Fruit fly (Drosophila melanogaster): ENCODE results near the gene CG4849.
"Not testable (repeated sequence)": the region's sequence is repeated elsewhere in the genome, so short reads cannot be mapped to it uniquely, and the experiment has no call there.

Gene CG4849

DNA sequence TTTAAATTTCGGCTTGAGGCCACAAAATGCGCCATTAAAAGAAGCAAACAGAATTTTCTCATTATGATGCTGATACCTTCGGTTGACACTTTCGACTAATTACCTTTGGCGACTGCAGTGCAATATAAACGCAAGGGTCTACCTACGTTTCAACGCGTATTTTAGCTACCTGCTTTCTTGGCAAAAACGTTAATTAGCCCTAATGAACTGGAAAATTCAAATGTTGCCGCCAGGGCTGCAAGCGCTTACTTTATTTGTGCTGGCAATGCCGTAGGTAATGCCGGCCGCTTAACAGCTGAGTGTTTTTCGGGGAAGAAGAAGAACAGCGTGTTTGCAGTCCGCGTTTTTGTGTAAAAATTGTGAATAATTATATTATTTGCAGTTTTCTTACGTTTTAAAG, at the start of gene CG4849, which contains the start of gene CG31131:
Gene CG4849, plus strand, starts transcription at position 297 of the 400 bp plus-strand sequence.
Gene CG31131, minus strand, starts transcription at position 101 of the 400 bp plus-strand sequence.
- TF ChIP-seq tai, h, Jra (GFP tag; optimal IDR thresholded peaks at IDR 0.05): not testable (repeated sequence)

DNA sequence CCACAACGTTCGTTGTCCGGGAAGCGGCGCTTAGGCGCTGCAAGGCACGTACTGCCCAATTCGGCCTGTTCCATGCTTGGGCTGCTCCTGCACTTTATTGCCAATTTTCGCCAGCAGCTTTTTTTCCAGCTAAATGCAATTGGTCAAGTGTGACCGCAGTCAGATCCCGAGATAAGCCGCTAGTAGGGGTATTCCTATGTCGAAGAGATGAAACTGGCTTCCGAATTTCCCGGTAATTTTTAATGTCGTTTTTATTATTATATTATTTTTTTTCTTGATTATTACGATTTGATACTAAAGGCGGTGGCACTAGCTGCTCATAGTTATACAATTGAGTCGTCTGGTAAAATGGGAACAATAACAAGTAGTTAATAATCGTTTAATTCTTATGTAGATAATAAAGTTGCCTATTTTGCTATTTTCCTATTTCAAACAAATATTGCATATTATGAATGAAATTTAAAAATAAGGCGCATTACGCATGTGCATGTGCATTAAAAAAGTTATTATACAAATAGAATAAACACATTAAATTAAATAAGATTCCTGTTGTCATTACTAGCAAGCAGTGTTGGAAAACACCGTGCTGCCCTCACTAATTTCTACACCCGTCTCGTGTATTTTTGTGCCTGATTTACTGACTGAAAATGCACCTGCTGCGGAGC, 46.7 kb upstream of the CG4849 start, which contains the start of the genes CG5003 and mRpS22:
Gene CG5003, minus strand, starts transcription at position 162 of the 665 bp plus-strand sequence.
Gene mRpS22, plus strand, starts transcription at position 554 of the 665 bp plus-strand sequence.
- no peak for TF ChIP-seq N (GFP tag; optimal IDR thresholded peaks at IDR 0.05)
- no peak for TF ChIP-seq lola (GFP tag; optimal IDR thresholded peaks at IDR 0.05)
- no peak for TF ChIP-seq sv (GFP tag; optimal IDR thresholded peaks at IDR 0.05)
- TF ChIP-seq GATAd (GFP tag; optimal IDR thresholded peaks at IDR 0.05) = no peak
- no peak for TF ChIP-seq Rel (GFP tag; optimal IDR thresholded peaks at IDR 0.05)
- no peak for TF ChIP-seq Rel (tag; optimal IDR thresholded peaks at IDR 0.05)
- TF ChIP-seq ey (GFP tag; optimal IDR thresholded peaks at IDR 0.05) = no peak
- TF ChIP-seq pan (optimal IDR thresholded peaks at IDR 0.05) = no peak
- TF ChIP-seq fru (GFP tag; optimal IDR thresholded peaks at IDR 0.05) = peak; percentile 44
- no peak for TF ChIP-seq Dfd (GFP tag; optimal IDR thresholded peaks at IDR 0.05)
- peak; percentile 61 for TF ChIP-seq Sp1 (GFP tag; optimal IDR thresholded peaks at IDR 0.05)
- TF ChIP-seq CrebA (GFP tag; optimal IDR thresholded peaks at IDR 0.05; ENCODE audit: borderline replicate concordance) = no peak
- peak; percentile 43 for TF ChIP-seq woc (GFP tag; optimal IDR thresholded peaks at IDR 0.05)
- TF ChIP-seq foxo (GFP tag; optimal IDR thresholded peaks at IDR 0.05) = peak in 1 of 2 experiments; percentile 77
- no peak for TF ChIP-seq dl (GFP tag; optimal IDR thresholded peaks at IDR 0.05; ENCODE audit: insufficient read depth in 1 of 2, partially characterized antibody in 2 of 2)
- no peak for TF ChIP-seq brk (GFP tag; optimal IDR thresholded peaks at IDR 0.05)
- no peak for TF ChIP-seq Mio (GFP tag; optimal IDR thresholded peaks at IDR 0.05)
- no peak for TF ChIP-seq Dif (GFP tag; optimal IDR thresholded peaks at IDR 0.05; ENCODE audit: partially characterized antibody)
- peak; percentile 58 for TF ChIP-seq rgr (GFP tag; optimal IDR thresholded peaks at IDR 0.05)
- TF ChIP-seq OdsH (GFP tag; optimal IDR thresholded peaks at IDR 0.05) = peak; percentile 53
- no peak for TF ChIP-seq Hr78 (GFP tag; optimal IDR thresholded peaks at IDR 0.05)
- no peak for TF ChIP-seq CG32264 (GFP tag; optimal IDR thresholded peaks at IDR 0.05)
- TF ChIP-seq h (GFP tag; optimal IDR thresholded peaks at IDR 0.05) = peak; percentile 64
- peak; percentile 38 for TF ChIP-seq Myc (optimal IDR thresholded peaks at IDR 0.05)
- TF ChIP-seq br (GFP tag; optimal IDR thresholded peaks at IDR 0.05) = no peak
- peak; percentile 75 for TF ChIP-seq HLH106 (tag; optimal IDR thresholded peaks at IDR 0.05)
- peak; percentile 33 for TF ChIP-seq sage (GFP tag; optimal IDR thresholded peaks at IDR 0.05)
- TF ChIP-seq tai (GFP tag; optimal IDR thresholded peaks at IDR 0.05) = no peak
- no peak for TF ChIP-seq dsf (GFP tag; optimal IDR thresholded peaks at IDR 0.05; ENCODE audit: borderline replicate concordance)
- peak; percentile 57 for TF ChIP-seq dmrt93B (GFP tag; optimal IDR thresholded peaks at IDR 0.05)
- no peak for TF ChIP-seq jim (GFP tag; optimal IDR thresholded peaks at IDR 0.05)
- no peak for TF ChIP-seq CG9705 (GFP tag; optimal IDR thresholded peaks at IDR 0.05)
- peak; percentile 29 for TF ChIP-seq Hr83 (GFP tag; optimal IDR thresholded peaks at IDR 0.05; ENCODE audit: poor library complexity, severe bottlenecking)
- no peak for TF ChIP-seq Vsx2 (GFP tag; optimal IDR thresholded peaks at IDR 0.05; ENCODE audit: partially characterized antibody)
- no peak for TF ChIP-seq Jra (GFP tag; optimal IDR thresholded peaks at IDR 0.05)
- TF ChIP-seq psq (GFP tag; optimal IDR thresholded peaks at IDR 0.05) = peak; percentile 51
- TF ChIP-seq Hnf4 (GFP tag; optimal IDR thresholded peaks at IDR 0.05) = no peak

DNA sequence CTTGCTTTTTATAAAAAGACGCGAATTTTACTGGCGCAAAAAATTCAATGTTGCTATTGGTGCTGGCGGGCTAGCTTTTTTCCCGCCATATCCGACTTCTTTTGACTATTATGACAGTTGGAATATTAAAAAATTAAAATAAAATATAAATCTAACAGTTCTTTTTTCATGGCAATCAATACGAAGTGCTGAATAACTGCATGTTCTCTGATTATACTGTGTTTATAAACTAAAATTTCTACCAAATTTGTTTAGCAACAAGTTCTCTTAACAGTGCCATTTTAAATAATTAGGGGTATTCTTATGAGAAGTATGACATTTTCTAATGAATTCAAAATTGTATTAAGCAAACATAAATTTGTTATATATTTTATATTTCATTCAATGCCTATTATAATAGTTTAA, 43.8 kb upstream of the CG4849 start, which contains the start of gene Boh1:
Gene Boh1, minus strand, starts transcription at position 76 of the 405 bp plus-strand sequence.
- TF ChIP-seq HLH106 (tag; optimal IDR thresholded peaks at IDR 0.05) (peak; percentile 45), lola (GFP tag; optimal IDR thresholded peaks at IDR 0.05) (no peak), Myc (optimal IDR thresholded peaks at IDR 0.05) (peak; percentile 92), rgr (GFP tag; optimal IDR thresholded peaks at IDR 0.05) (peak; percentile 53), Sp1 (GFP tag; optimal IDR thresholded peaks at IDR 0.05) (peak; percentile 41), br (GFP tag; optimal IDR thresholded peaks at IDR 0.05) (no peak), psq (GFP tag; optimal IDR thresholded peaks at IDR 0.05) (peak; percentile 14), ey (GFP tag; optimal IDR thresholded peaks at IDR 0.05) (no peak), h (GFP tag; optimal IDR thresholded peaks at IDR 0.05) (peak; percentile 27), OdsH (GFP tag; optimal IDR thresholded peaks at IDR 0.05) (peak; percentile 28), foxo (GFP tag; optimal IDR thresholded peaks at IDR 0.05) (peak in 1 of 2 experiments; percentile 9), woc (GFP tag; optimal IDR thresholded peaks at IDR 0.05) (peak; percentile 54)
